Worm (Caenorhabditis elegans) whole organism, dauer: ENCODE data around the gene F28B4.4.

Experiments
- unc-62 ChIP-seq: sonication (generic microtip); optimal IDR thresholded peaks from 2 replicates; lab custom pipeline; 2017; ENCODE audit warnings: missing biosample characterization, missing genetic modification reagents, missing genetic modification characterization

Gene F28B4.4

DNA sequence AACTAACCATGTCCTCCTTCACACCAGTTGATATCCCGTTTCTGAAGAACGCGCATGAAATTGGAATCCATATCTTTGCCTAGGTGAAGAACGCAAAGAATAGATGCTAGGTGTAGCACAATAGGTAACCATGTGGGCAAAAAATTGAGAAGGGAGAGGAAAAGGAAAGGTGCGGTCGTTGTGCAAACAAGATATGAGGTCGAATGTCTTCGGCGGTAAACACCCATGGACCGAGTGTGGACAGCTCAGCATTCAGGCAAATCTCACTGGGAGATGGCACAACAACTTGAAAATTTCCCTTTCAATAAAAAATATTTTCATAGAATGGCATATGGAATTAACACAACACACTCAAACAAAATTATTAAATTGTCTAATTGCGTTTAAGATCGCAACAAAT is at the start of gene F28B4.4:
Gene F28B4.4, minus strand, starts transcription at position 101 of the 400 bp plus-strand sequence.
- TF ChIP-seq unc-62 (GFP tag; lab: Kevin White, UChicago) = no peak

DNA sequence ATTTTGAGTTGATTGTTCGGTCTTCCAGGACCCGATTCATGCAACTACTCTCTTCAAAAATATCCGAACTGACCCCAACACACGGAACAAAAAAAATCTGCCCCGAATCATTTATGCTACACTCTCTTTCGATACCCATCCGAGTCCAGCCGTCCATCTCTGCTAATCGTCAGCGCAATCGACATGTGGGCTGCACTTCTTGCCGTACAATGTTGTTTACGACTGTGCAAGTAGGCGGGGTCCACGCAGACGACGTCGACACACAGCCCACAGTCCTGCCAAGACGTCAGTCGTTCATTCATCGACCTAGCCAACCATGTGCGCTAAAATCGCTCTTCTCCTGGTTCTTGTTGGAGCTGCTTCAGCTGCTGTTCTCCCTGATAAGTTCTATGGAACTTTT is 49.4 kb upstream of the F28B4.4 start, which contains the start of gene lbp-1:
Gene lbp-1, plus strand, starts transcription at position 301 of the 400 bp plus-strand sequence.
- TF ChIP-seq unc-62 (GFP tag; lab: Kevin White, UChicago) = no peak

DNA sequence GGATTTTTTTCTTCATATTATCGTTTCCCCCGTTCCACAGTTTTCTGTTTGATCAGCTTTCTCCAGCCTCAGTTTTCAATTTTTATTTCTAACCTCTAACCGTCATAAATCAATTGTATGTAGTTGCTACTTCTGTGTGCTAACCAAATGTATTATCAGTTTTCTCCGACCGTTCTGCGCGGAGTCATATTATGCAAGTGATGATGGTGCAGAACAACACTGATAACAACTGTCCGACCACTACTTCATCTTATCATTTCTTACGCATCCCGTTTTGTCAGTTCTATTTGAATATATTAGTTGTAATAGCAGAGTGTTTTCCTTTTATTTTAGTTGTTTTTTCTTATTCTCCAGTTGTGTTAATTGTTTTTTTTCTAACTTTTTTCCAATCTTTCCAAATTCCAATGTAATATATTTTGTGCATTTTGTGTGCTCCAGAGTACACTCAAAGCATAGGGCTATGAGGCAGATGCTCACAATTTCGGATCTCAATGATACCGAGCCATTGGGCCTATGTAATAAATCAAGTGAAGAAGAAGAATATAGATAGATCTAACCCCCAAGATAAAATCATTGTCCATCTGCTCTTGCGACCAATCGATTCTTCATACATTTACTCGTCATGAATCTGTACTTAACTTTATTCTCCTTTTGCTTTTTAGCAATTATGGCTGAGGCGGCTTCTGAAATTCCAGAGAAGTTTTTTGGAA is 47.5 kb upstream of the F28B4.4 start, which contains the start of gene lbp-3:
Gene lbp-3, plus strand, starts transcription at position 589 of the 710 bp plus-strand sequence.
- TF ChIP-seq unc-62 (GFP tag; lab: Kevin White, UChicago) = no peak

DNA sequence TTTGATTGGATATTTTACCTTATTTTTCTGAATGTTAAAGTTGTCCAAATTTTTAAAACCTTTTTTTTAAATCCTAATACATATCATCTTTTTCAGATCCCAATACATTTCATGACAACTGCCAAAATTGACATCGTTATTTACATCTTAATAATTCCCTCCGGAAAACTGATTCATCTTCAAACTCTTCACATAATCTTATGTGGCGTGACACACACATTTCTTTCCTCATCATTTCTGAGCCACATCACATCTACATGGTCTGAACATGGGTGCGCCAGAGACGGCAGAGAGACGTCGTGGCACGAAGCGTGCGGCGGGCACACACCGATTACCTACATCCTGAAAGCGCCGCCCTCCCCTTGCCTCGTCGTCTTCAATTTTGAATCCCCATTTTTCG is 43.1 kb upstream of the F28B4.4 start, which contains the start of gene tba-9:
Gene tba-9, plus strand, starts transcription at position 301 of the 400 bp plus-strand sequence.
- no peak for TF ChIP-seq unc-62 (GFP tag; lab: Kevin White, UChicago)

DNA sequence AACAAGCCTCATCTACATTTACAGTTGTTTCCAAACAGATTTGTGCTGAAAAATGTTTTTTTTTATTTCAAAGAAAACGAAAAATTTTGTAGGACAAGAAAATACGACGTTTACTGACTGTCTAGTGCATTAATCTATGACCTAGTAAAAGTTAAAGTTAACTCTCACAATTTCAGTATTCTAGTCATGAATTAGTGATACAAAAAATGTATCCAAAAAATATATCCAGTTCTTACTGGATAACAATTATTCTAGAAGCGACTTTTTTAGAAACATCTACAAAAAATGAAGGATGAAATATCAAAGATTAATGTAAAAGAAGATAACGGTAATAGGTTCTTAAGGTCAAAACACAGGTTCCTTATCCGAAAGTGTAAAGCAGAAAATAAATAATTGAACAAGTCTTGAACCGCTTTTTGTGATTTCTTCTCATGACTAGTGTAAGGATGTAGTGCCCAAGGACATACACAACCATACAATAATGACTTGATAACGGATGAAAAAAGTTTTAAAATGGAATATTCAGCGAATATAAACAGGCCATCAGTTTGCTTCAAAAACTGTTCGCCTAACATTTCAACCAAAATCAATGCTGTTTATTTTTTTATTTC is 41.2 kb upstream of the F28B4.4 start, which contains the start of gene pqn-37:
Gene pqn-37, minus strand, starts transcription at position 51 of the 611 bp plus-strand sequence.
- TF ChIP-seq unc-62 (GFP tag; lab: Kevin White, UChicago) = no peak

DNA sequence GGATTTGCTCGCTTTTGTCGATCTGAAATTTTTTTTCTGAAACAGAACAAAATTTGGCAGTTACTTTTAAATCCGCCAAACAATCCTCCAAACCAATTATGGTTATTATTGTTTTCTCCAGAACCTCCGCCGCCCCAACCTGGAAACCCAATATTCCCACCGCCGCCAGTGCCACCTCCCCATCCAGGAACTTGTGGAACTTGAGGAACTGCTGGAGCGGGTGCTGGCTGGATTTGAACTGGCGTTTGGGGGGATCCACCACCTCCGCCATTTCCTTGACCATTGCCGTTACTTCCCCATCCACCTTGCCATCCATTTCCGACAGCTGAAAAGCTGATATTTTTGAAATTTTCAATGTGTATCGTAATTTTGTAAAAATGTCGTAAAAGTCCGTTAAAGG is 38.3 kb upstream of the F28B4.4 start:
- TF ChIP-seq unc-62 (GFP tag; lab: Kevin White, UChicago) = no peak

DNA sequence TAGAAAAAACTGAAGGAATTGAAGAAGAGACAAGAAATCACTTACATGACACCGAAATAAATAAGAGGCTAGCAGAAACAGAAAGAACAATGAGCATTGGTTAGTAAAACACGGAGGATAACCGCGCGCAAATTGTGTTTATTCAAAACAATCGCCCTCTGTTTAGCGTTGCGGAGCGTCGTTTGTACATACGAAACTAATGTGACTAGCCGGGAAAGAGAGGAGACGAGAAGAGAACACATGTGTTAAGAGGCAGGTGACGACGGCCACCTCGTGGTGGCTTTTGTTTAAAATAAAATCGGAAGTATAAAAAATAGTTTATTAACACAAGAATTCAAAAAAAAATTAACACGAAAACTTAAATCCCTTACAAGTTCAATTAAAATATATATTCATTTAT is 36.4 kb upstream of the F28B4.4 start, which contains the start of gene F40F4.7:
Gene F40F4.7, minus strand, starts transcription at position 122 of the 400 bp plus-strand sequence.
- TF ChIP-seq unc-62 (GFP tag; lab: Kevin White, UChicago) = no peak

DNA sequence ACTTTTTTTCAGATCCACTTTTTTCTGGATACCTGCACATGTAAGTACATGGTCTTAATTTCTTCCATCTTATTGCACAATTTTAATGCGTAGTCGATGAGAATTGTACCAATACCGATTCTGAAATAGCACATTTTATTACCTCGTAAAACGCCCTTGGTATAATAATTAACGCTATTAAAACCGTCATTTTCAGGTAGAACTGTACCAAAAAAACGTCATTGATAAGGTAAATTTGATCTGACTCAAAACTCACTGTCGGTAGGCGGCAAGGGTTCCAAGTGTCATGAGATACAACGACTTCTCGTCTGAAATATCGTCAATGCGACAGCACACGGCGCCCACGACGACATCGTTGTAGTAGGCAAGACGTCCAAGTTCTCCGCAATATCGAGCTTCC is 35.0 kb upstream of the F28B4.4 start:
- no peak for TF ChIP-seq unc-62 (GFP tag; lab: Kevin White, UChicago)

DNA sequence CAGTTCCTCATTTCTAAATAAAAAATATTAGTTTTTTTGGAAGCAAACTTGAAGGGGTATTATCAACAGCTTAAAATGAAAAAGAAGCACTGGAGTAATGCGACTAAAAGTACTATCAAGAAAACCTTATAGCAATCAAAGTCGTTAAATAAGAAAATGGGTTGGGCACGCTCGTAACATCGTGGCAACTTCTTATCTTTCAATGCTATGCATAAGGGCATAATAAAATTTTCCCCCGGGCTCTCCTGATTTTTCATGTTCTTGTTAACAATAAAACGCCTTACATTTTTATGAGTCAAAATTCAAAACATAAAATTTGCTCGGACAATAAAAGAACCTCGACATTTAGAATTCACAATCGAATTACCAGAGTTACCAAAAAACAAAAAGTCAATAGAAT is 34.2 kb upstream of the F28B4.4 start, which contains the start of gene irg-7:
Gene irg-7, minus strand, starts transcription at position 23 of the 400 bp plus-strand sequence.
- TF ChIP-seq unc-62 (GFP tag; lab: Kevin White, UChicago) = no peak

DNA sequence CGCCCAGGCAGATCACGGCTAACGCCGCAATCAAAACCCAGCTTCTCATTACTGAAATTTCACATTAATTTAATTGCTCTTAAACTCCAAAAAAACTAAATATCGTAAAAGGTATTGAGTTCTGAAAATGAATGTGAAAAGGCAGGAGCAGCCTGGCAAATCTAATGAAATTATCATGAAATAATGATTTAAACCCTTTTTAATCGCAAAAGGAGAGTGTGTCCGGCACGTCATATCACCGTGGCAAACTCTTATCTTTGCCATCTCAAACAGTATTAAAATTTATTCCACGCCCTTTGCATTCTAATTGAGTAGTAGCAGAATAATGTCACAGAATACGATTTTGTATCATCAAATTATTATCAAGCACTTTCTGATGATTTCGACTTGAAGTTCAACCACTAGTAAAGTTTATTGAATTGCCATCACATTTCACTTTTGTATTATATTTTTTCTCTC is 26.0 kb upstream of the F28B4.4 start, which contains the start of gene F28B4.3:
Gene F28B4.3, minus strand, starts transcription at position 51 of the 459 bp plus-strand sequence.
- no peak for TF ChIP-seq unc-62 (GFP tag; lab: Kevin White, UChicago)

DNA sequence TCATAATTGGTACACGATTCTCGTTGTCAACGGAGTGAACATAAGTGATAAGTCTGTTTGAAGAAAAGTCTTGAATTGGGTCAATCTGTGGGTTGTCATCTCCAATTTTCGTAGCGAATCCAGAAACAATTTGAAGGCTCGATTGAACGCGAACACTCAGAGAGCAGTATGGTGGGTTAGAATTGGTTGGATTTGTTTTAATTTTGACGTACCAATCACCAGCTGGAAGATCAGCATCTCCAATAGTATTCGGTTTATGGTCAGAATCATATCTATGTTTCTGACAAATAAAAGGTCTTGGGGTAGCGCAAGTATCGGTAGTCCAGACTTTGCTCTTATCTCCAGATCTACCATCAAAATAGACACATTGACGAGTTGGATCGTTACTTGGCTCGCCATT is 21.2 kb upstream of the F28B4.4 start:
- TF ChIP-seq unc-62 (GFP tag; lab: Kevin White, UChicago) = no peak

DNA sequence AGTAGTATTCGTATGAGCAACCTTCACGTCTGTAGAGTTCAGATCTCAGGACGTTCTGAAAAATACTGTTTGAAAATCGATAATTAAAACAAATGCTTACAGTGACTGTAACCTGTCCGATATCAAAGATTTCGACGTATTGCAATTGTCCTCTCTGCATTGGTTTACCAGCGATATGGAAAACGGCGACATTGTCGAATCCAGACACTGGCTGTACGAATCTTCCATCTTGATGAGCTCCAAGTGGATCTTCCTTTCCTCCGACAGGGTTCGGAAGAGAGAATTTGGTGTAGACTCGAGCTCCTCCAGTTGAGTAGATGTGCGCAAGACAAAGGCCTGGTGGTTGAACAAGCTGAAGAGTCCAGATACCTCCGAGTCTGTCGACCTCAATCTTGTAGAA is 19.3 kb upstream of the F28B4.4 start:
- TF ChIP-seq unc-62 (GFP tag; lab: Kevin White, UChicago) = no peak

DNA sequence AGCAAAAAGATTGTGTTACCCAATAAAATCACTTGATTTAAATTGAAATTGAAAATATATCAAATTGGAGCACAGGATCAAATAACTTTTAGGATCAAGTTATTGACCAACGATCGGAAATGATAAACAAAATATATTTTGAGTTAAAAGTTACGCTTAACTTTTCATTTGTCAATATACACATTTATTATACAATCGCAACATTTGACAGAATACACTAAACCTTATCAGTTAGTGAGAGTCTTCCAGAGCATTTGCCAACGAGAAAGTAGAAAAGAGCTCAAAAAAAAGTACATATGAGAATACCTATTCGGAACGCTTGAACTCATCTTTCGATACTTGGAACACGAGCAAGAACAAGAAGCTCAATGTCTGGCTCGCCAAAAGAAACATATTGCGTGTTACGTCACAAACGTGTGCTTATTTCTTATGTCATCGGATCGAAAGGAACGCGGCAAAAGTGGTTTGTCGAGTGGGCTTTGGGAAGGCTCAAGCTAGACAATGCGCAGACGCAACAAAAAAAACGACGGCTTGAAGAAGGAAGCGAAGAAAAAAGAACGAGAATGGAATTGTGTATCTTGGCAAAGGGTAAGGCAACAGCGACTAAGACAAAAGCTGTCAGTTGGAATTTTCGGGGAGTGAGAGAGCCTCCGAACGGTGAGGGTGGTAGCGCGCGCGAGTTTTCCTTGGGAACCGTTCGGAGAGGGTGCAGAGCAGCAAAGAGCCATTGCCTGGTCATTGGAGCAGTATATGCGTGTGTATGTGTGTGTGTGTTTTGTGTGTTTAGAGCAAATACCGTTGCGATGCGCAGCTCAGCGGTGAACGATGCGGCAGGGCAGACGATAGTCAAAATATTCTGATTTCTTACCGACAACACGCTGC is 17.2 kb upstream of the F28B4.4 start:
- no peak for TF ChIP-seq unc-62 (GFP tag; lab: Kevin White, UChicago)

DNA sequence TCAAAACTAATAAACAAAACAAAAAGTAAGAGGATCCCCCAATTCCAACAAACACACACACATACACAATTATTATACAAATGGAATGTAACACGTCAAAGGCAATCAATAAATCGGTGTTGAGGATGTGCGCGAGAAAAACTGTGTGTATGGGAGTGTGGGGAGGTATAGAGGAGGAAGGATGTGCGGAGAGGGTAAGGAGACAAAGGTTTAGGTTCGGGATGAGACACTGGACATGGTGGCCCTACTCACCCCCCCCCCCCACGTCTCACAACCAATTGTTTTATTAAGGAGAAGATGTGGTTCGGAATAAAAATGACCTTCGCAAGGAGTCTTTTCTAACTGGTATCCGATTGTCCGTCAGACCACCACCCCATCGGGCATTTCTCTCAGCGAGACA is 13.7 kb upstream of the F28B4.4 start:
- no peak for TF ChIP-seq unc-62 (GFP tag; lab: Kevin White, UChicago)

DNA sequence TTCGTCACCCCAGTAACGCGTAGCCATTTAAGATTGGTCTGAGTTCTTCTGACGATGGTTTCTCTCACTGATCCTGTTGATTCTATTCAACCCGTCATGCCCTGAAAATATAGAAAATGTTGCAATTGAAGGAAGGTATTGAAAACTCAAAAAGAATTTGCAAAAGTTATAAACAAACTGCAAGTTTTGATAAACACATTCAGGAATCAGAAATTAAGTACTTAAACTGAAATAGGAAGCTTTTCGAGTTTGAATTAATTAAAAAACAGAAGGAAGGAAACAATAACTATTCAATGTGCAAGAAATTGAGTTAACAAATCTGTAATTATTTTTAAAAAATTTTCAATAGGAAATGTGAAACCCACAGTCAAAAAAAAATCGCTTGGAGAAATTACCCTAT is 10.8 kb upstream of the F28B4.4 start, which contains the start of gene rgl-1:
Gene rgl-1, minus strand, starts transcription at position 101 of the 400 bp plus-strand sequence.
- no peak for TF ChIP-seq unc-62 (GFP tag; lab: Kevin White, UChicago)
